Worm (Caenorhabditis elegans): Measurements from ENCODE around the gene C50E3.12.

C50E3.12 gene

ce11 chrV:7641718-7642117 is 19.9 kb upstream of the C50E3.12 start:
- peak in 1 of 2 experiments; percentile 92 for TF ChIP-seq unc-62 (GFP tag; optimal IDR thresholded peaks at IDR 0.05 in 1 of 2)
- no peak for TF ChIP-seq unc-62 (tag; optimal IDR thresholded peaks at IDR 0.05)
- no peak for TF ChIP-seq Y5F2A.4 (GFP tag; optimal IDR thresholded peaks at IDR 0.05)

- TF ChIP-seq egl-27 (tag; optimal IDR thresholded peaks at IDR 0.05), result no peak
- no peak for TF ChIP-seq nhr-25 (tag; optimal IDR thresholded peaks at IDR 0.05; ENCODE audit: borderline replicate concordance, insufficient read depth)
- no peak for TF ChIP-seq ceh-82 (tag; optimal IDR thresholded peaks at IDR 0.05)
- no peak for TF ChIP-seq nhr-28 (tag; optimal IDR thresholded peaks at IDR 0.05)
- no peak for TF ChIP-seq nhr-76 (tag; optimal IDR thresholded peaks at IDR 0.05)
- no peak for TF ChIP-seq mxl-2 (GFP tag; conservative IDR thresholded peaks at IDR 0.05)
- no peak for TF ChIP-seq lin-1 (GFP tag; IDR thresholded peaks at IDR 0.05)
- TF ChIP-seq zfp-2 (tag; optimal IDR thresholded peaks at IDR 0.05), result no peak
- no peak for TF ChIP-seq snpc-4 (tag; optimal IDR thresholded peaks at IDR 0.05)
- TF ChIP-seq hmg-1.1 (GFP tag; IDR thresholded peaks at IDR 0.05), result no peak
- TF ChIP-seq dmd-9 (GFP tag; IDR thresholded peaks at IDR 0.05), result no peak
- no peak for TF ChIP-seq mep-1 (tag; optimal IDR thresholded peaks at IDR 0.05)
- no peak for TF ChIP-seq zag-1 (tag; optimal IDR thresholded peaks at IDR 0.05)
- no peak for TF ChIP-seq madf-5 (GFP tag; IDR thresholded peaks at IDR 0.05)
- no peak for TF ChIP-seq aha-1 (tag)
Measured at ce11 chrV:7639787-7640186, 17.9 kb upstream of the C50E3.12 start, which contains the start of gene F07C4.10. Gene F07C4.10 (minus strand): TSS chrV:7639887.

ce11 chrV:7639356-7639755 is 17.5 kb upstream of the C50E3.12 start:
- TF ChIP-seq spr-3 (GFP tag; optimal IDR thresholded peaks at IDR 0.05) (no peak), ctbp-1 (GFP tag; IDR thresholded peaks at IDR 0.05) (no peak), nhr-237 (tag; optimal IDR thresholded peaks at IDR 0.05) (no peak), R02D3.7 (tag; optimal IDR thresholded peaks at IDR 0.05) (no peak), attf-4 (tag; optimal IDR thresholded peaks at IDR 0.05) (no peak), Y75B8A.6 (GFP tag; IDR thresholded peaks at IDR 0.05) (no peak), snpc-4 (tag; optimal IDR thresholded peaks at IDR 0.05) (no peak), D1046.2 (GFP tag; IDR thresholded peaks at IDR 0.05) (no peak), aha-1 (tag) (peak; percentile 78), tra-1 (GFP tag; IDR thresholded peaks at IDR 0.05) (no peak), unc-39 (tag; optimal IDR thresholded peaks at IDR 0.05) (no peak), unc-62 (GFP tag; optimal IDR thresholded peaks at IDR 0.05 in 1 of 2) (peak in 1 of 2 experiments; percentile 76), unc-62 (tag; optimal IDR thresholded peaks at IDR 0.05) (no peak), nhr-48 (tag; optimal IDR thresholded peaks at IDR 0.05) (no peak), lin-1 (GFP tag; IDR thresholded peaks at IDR 0.05) (no peak), arid-1 (GFP tag; conservative IDR thresholded peaks at IDR 0.05) (no peak), F44E2.7 (GFP tag; IDR thresholded peaks at IDR 0.05) (no peak), Y48G9A.11 (GFP tag; IDR thresholded peaks at IDR 0.05) (no peak)

- TF ChIP-seq T26A8.4 (GFP tag; IDR thresholded peaks at IDR 0.05) (no peak), nhr-25 (tag; optimal IDR thresholded peaks at IDR 0.05; ENCODE audit: borderline replicate concordance, insufficient read depth) (no peak), spr-3 (GFP tag; optimal IDR thresholded peaks at IDR 0.05) (no peak), F44E2.7 (GFP tag; IDR thresholded peaks at IDR 0.05) (no peak), gei-8 (GFP tag; optimal IDR thresholded peaks at IDR 0.05) (no peak), ceh-32 (tag; optimal IDR thresholded peaks at IDR 0.05; ENCODE audit: poor library complexity) (no peak), nhr-102 (tag; optimal IDR thresholded peaks at IDR 0.05) (no peak), zfp-3 (GFP tag; conservative IDR thresholded peaks at IDR 0.05) (no peak), ceh-82 (tag; optimal IDR thresholded peaks at IDR 0.05) (no peak), nhr-11 (tag; optimal IDR thresholded peaks at IDR 0.05) (no peak), dmd-8 (GFP tag; IDR thresholded peaks at IDR 0.05) (no peak), lin-39 (tag; optimal IDR thresholded peaks at IDR 0.05) (no peak), ztf-7 (tag; optimal IDR thresholded peaks at IDR 0.05) (no peak), lin-15B (tag; optimal IDR thresholded peaks at IDR 0.05) (no peak), lsy-2 (tag; optimal IDR thresholded peaks at IDR 0.05) (no peak), hlh-11 (tag; optimal IDR thresholded peaks at IDR 0.05) (no peak)
Measured at ce11 chrV:7637801-7638200, 15.9 kb upstream of the C50E3.12 start, which contains the start of gene clec-45. Gene clec-45 (plus strand): TSS chrV:7638101.

Data from whole organism, L4 larva.